Worm (Caenorhabditis elegans) whole organism, late embryonic: ENCODE measurements around the gene sri-61.
"Not testable (repeated sequence)": the region's sequence is repeated elsewhere in the genome, so short reads cannot be mapped to it uniquely, and the experiment has no call there.

Experiments used
- F13H6.1 ChIP-seq: sonication (generic microtip); optimal IDR thresholded peaks from 2 replicates; lab custom pipeline; 2016; ENCODE audit warnings: missing genetic modification characterization, missing compliant biosample characterization
- T23F11.4 ChIP-seq: fragments of 200-800 bp; sonication (Bioruptor generic); optimal IDR thresholded peaks from 2 replicates; lab custom pipeline; 2018; ENCODE audit warnings: mild to moderate bottlenecking, missing genetic modification characterization, missing compliant biosample characterization
- Y22D7AL.16 ChIP-seq: sonication (generic microtip); optimal IDR thresholded peaks from 2 replicates; lab custom pipeline; 2016; ENCODE audit warnings: missing genetic modification characterization, missing compliant biosample characterization
- ama-1 ChIP-seq: fragments of 150-350 bp; optimal IDR thresholded peaks from 2 replicates; lab custom pipeline; 2014
- dmd-4 ChIP-seq: sonication (generic microtip); optimal IDR thresholded peaks from 2 replicates; lab custom pipeline; 2016; ENCODE audit warnings: borderline replicate concordance, missing genetic modification characterization, missing compliant biosample characterization
- ets-4 ChIP-seq: sonication (generic microtip); optimal IDR thresholded peaks from 2 replicates; lab custom pipeline; 2016; ENCODE audit warnings: missing genetic modification characterization, missing compliant biosample characterization
- hlh-30 ChIP-seq: sonication (generic microtip); optimal IDR thresholded peaks from 2 replicates; lab custom pipeline; 2017; ENCODE audit warnings: antibody characterized with exemption, missing genetic modification characterization, missing compliant biosample characterization; ENCODE audit not compliant: insufficient read depth
- lin-11 ChIP-seq: fragments of 200-800 bp; sonication (Bioruptor generic); optimal IDR thresholded peaks from 2 replicates; lab custom pipeline; 2018; ENCODE audit warnings: mild to moderate bottlenecking, missing genetic modification characterization, missing compliant biosample characterization
- nhr-232 ChIP-seq: sonication (generic microtip); optimal IDR thresholded peaks from 2 replicates; lab custom pipeline; 2016; ENCODE audit warnings: missing genetic modification characterization, missing compliant biosample characterization
- odd-2 ChIP-seq: sonication (generic microtip); optimal IDR thresholded peaks from 2 replicates; lab custom pipeline; 2017; ENCODE audit warnings: antibody characterized with exemption, mild to moderate bottlenecking, missing genetic modification characterization, missing compliant biosample characterization
- pax-1 ChIP-seq: fragments of 150-350 bp; optimal IDR thresholded peaks from 2 replicates; lab custom pipeline; 2014; ENCODE audit warnings: missing biosample characterization, missing genetic modification characterization
- pha-2 ChIP-seq: sonication (generic microtip); optimal IDR thresholded peaks from 2 replicates; lab custom pipeline; 2017; ENCODE audit warnings: mild to moderate bottlenecking, missing genetic modification characterization, missing compliant biosample characterization
- pha-4 ChIP-seq: fragments of 150-350 bp; optimal IDR thresholded peaks from 2 replicates; lab custom pipeline; 2018; ENCODE audit warnings: missing biosample characterization, missing genetic modification reagents, missing genetic modification characterization
- ref-2 ChIP-seq: sonication (generic microtip); optimal IDR thresholded peaks from 2 replicates; lab custom pipeline; 2016; ENCODE audit warnings: missing genetic modification characterization, missing compliant biosample characterization
- rnt-1 ChIP-seq: sonication (generic microtip); optimal IDR thresholded peaks from 2 replicates; lab custom pipeline; 2016; ENCODE audit warnings: missing genetic modification characterization, missing compliant biosample characterization
- tbx-2 ChIP-seq: sonication (generic microtip); optimal IDR thresholded peaks from 2 replicates; lab custom pipeline; 2016; ENCODE audit warnings: missing genetic modification characterization, missing compliant biosample characterization
- tbx-7 ChIP-seq: sonication (generic microtip); optimal IDR thresholded peaks from 2 replicates; lab custom pipeline; 2016; ENCODE audit warnings: missing genotype, missing genetic modification characterization, missing compliant biosample characterization
- unc-42 ChIP-seq: sonication (generic microtip); optimal IDR thresholded peaks from 2 replicates; lab custom pipeline; 2016; ENCODE audit warnings: missing genotype, missing genetic modification characterization, missing compliant biosample characterization

Gene sri-61

DNA sequence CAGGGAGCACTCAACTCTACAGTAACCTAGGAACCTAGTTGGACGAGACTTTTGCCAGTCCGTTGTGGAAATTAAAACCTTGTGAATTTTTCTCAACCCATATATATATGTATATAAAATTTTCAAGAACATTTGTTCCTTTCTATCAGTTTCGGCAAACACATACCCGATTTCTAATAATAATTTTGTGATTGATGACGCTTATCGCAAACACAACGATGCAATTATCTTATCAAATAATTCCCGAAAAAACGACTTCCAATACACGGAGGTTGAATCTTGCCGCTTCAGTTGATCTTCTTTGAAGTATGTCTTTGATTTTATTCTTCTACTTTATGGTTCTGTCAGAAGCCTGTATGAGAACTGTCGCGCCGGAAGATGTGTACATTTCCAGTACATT is 35.0 kb downstream of the sri-61 start, which contains the start of gene F22E5.2:
Gene F22E5.2 (plus strand): TSS at position 301 of the 400 bp plus-strand sequence.
- TF ChIP-seq pha-4; odd-2 (tag; lab: Kevin White, UChicago); ets-4 (tag; lab: Kevin White, UChicago): not testable (repeated sequence)

DNA sequence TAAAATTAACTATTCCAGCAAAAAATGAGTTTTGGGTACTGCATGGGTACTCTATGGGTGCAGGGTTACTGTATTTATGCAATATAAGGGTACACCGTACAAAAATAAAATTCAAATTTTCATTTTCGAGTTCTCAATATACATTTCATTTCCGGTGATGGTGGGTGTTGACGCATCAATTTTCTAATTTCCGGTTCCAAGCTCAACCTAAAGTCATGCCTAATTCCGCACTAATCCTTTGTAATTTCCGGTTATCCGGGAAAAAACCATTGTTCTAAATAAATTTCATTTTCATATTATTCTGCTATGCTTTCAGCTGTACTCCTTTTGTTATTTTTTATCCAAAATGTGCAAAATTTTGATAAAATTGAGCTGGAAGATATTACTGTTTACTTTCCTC is 40.8 kb downstream of the sri-61 start, which contains the start of gene gcy-21:
Gene gcy-21 (plus strand): TSS at position 301 of the 400 bp plus-strand sequence.
- TF ChIP-seq ref-2 (no peak), pha-2 (tag; lab: Kevin White, UChicago) (no peak), F13H6.1 (tag; lab: Kevin White, UChicago) (no peak), lin-11 (tag; lab: Kevin White, UChicago) (no peak), dmd-4 (tag; lab: Kevin White, UChicago) (no peak), hlh-30 (no peak), ama-1 (lab: Kevin White, UChicago) (no peak)

- no peak for TF ChIP-seq nhr-232
Observed at ce11 chrII:2656606-2657005, 43.5 kb downstream of the sri-61 start, which contains the start of gene sri-47. TSS of gene sri-47 (plus strand) at chrII:2656906.

- TF ChIP-seq rnt-1: no peak
Observed at ce11 chrII:2649539-2649938, 50.6 kb downstream of the sri-61 start, which contains the start of the genes F22E5.13 and F22E5.6. TSS of gene F22E5.13 (minus strand) at chrII:2649639. TSS of gene F22E5.6 (plus strand) at chrII:2649835.

DNA sequence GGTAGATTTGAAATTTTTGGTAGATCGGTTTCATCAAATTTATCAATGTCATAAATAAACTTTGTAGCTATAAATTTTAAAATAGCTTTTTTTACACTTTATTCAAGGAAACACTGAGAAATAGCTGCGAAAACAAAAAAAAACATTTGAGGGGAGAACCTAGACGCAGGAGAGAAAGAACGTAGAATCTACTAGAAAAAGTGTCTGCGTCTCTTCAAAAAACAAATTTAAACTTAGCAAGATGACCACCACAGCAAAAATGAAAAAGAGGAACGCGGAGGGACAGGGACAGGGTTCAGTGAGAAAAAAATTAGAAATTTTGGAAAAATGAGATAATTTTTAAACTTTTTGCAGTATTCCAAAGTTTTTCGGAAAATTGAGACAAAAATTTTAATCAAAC is 51.1 kb downstream of the sri-61 start:
- no peak for TF ChIP-seq pax-1 (tag; lab: Kevin White, UChicago)
- no peak for TF ChIP-seq tbx-2
- no peak for TF ChIP-seq tbx-7 (tag; lab: Kevin White, UChicago)
- TF ChIP-seq T23F11.4: no peak
- TF ChIP-seq unc-42 (tag; lab: Kevin White, UChicago): no peak
- TF ChIP-seq Y22D7AL.16 (tag; lab: Kevin White, UChicago): no peak
